Worm (Caenorhabditis elegans) whole organism, midembryonic: ENCODE data around the gene C03B1.13.

Experiments
- T22C8.4 ChIP-seq: fragments of 200-800 bp; sonication (Bioruptor generic); IDR thresholded peaks from 2 replicates; pipeline ENCODE4 v1.3.6; 2022; ENCODE audit warnings: missing genetic modification characterization, missing compliant biosample characterization
- cog-1 ChIP-seq: sonication (generic microtip); optimal IDR thresholded peaks from 2 replicates; lab custom pipeline; 2016; ENCODE audit warnings: missing genetic modification characterization, missing compliant biosample characterization
- flt-1 ChIP-seq: fragments of 200-800 bp; sonication (Bioruptor generic); IDR thresholded peaks from 2 replicates; pipeline ENCODE4 v1.3.6; 2022; ENCODE audit warnings: missing genetic modification characterization, missing compliant biosample characterization
- klf-2 ChIP-seq: fragments of 200-800 bp; sonication (Bioruptor generic); conservative IDR thresholded peaks from 2 replicates; pipeline ENCODE4 v1.3.6; 2022; ENCODE audit warnings: missing genetic modification reagents, missing genetic modification characterization, missing compliant biosample characterization
- med-1 ChIP-seq: sonication (generic microtip); optimal IDR thresholded peaks from 2 replicates; lab custom pipeline; 2017; ENCODE audit warnings: missing genetic modification characterization, mild to moderate bottlenecking, missing compliant biosample characterization, antibody characterized with exemption, missing genetic modification reagents; ENCODE audit not compliant: insufficient read depth
- ref-1 ChIP-seq: fragments of 200-800 bp; sonication (Bioruptor generic); conservative IDR thresholded peaks from 2 replicates; pipeline ENCODE4 v1.3.6; 2022; ENCODE audit warnings: missing genetic modification reagents, missing genetic modification characterization, missing compliant biosample characterization
- tab-1 ChIP-seq: fragments of 200-800 bp; sonication (Bioruptor generic); IDR thresholded peaks from 2 replicates; pipeline ENCODE4 v1.3.6; 2022; ENCODE audit warnings: missing genetic modification characterization, missing compliant biosample characterization
- ztf-23 ChIP-seq: fragments of 200-800 bp; sonication (Bioruptor generic); IDR thresholded peaks from 2 replicates; pipeline ENCODE4 v1.3.6; 2022; ENCODE audit warnings: missing genetic modification reagents, missing genetic modification characterization, missing compliant biosample characterization
- ztf-29 ChIP-seq: fragments of 200-800 bp; sonication (Bioruptor generic); IDR thresholded peaks from 2 replicates; pipeline ENCODE4 v1.3.6; 2022; ENCODE audit warnings: missing genetic modification reagents, missing genetic modification characterization, missing compliant biosample characterization

C03B1.13 gene

DNA sequence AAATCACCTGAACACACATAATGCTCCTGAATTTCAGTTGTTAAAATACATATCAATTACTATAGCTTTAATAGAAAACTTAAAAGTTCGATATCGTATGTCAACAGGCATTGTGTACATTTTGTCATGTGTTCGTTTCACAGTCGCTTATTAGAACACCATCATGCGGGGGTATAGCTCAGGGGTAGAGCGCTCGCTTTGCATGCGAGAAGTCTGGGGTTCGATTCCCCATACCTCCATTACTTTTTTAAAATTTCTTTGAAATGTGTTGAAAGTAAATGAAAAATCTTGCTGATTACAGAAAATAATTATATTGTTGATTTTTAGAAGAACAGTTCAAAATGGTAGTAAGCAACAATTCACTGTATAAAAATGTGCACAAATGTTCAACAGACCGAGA, 51.7 kb downstream of the C03B1.13 start:
- TF ChIP-seq cog-1 (no peak), ztf-29 (GFP tag; lab: Robert Waterston, UW) (0 out of 2 replicates have a peak, but pooled peaks have one; percentile 61), flt-1 (GFP tag; lab: Robert Waterston, UW) (peak; percentile 88), T22C8.4 (GFP tag; lab: Robert Waterston, UW) (peak; percentile 53; the same call in 1 of the 2 replicates), ref-1 (GFP tag; lab: Robert Waterston, UW) (peak; percentile 33; the same call in 1 of the 2 replicates), klf-2 (GFP tag; lab: Robert Waterston, UW) (peak; percentile 65; the same call in 1 of the 2 replicates), med-1 (no peak), ztf-23 (GFP tag; lab: Robert Waterston, UW) (0 out of 2 replicates have a peak, but pooled peaks have one; percentile 42), tab-1 (peak; percentile 79; the same call in 1 of the 2 replicates)
